Worm (Caenorhabditis elegans): ENCODE data around the gene Y73B6BL.289.

- TF ChIP-seq nhr-28 (tag; optimal IDR thresholded peaks at IDR 0.05), result no peak
- no peak for TF ChIP-seq unc-62 (GFP tag; optimal IDR thresholded peaks at IDR 0.05)
- no peak for TF ChIP-seq lin-13 (tag; optimal IDR thresholded peaks at IDR 0.05)
- no peak for TF ChIP-seq lsy-2 (tag; optimal IDR thresholded peaks at IDR 0.05)
- TF ChIP-seq lin-32 (GFP tag; optimal IDR thresholded peaks at IDR 0.05), result no peak
- no peak for TF ChIP-seq ztf-11 (tag; optimal IDR thresholded peaks at IDR 0.05)
- TF ChIP-seq mab-5 (tag; optimal IDR thresholded peaks at IDR 0.05), result no peak
- no peak for TF ChIP-seq snpc-4 (tag; optimal IDR thresholded peaks at IDR 0.05)
- peak; percentile 62 for TF ChIP-seq ces-1 (GFP tag; optimal IDR thresholded peaks at IDR 0.05)
- no peak for TF ChIP-seq mep-1 (tag; optimal IDR thresholded peaks at IDR 0.05)
- TF ChIP-seq unc-120 (tag; optimal IDR thresholded peaks at IDR 0.05; ENCODE audit: poor library complexity, severe bottlenecking), result no peak
- no peak for TF ChIP-seq nhr-2 (tag; optimal IDR thresholded peaks at IDR 0.05)
- no peak for TF ChIP-seq elt-3 (tag; optimal IDR thresholded peaks at IDR 0.05)
- TF ChIP-seq elt-1 (tag; optimal IDR thresholded peaks at IDR 0.05; ENCODE audit: borderline replicate concordance, insufficient read depth), result no peak
Observed at ce11 chrIV:6385010-6385409, 37.7 kb downstream of the Y73B6BL.289 start.

Data from whole organism, mixed stage, embryonic.